Worm (Caenorhabditis elegans) whole organism, early embryonic: ENCODE data around the gene C04E6.13.

Experiments used
- B0310.2 ChIP-seq: sonication (generic microtip); optimal IDR thresholded peaks from 2 replicates; lab custom pipeline; 2016; ENCODE audit warnings: mild to moderate bottlenecking, missing genetic modification characterization, missing compliant biosample characterization
- F13C5.2 ChIP-seq: sonication (generic microtip); optimal IDR thresholded peaks from 2 replicates; lab custom pipeline; 2017; ENCODE audit warnings: mild to moderate bottlenecking, missing genetic modification characterization, inconsistent platforms, missing compliant biosample characterization
- aly-1 ChIP-seq: sonication (generic microtip); optimal IDR thresholded peaks from 2 replicates; lab custom pipeline; 2016; ENCODE audit warnings: missing genetic modification characterization, missing compliant biosample characterization
- ama-1 ChIP-seq: fragments of 150-350 bp; optimal IDR thresholded peaks from 2 replicates; lab custom pipeline; 2014
- ceh-13 ChIP-seq: fragments of 200-800 bp; sonication (Bioruptor generic); optimal IDR thresholded peaks from 2 replicates; lab custom pipeline; 2018; ENCODE audit warnings: mild to moderate bottlenecking, missing genetic modification characterization, missing compliant biosample characterization
- ceh-36 ChIP-seq: sonication (generic microtip); optimal IDR thresholded peaks from 2 replicates; lab custom pipeline; 2016; ENCODE audit warnings: missing genetic modification characterization, inconsistent platforms, missing compliant biosample characterization
- ets-7 ChIP-seq: sonication (generic microtip); optimal IDR thresholded peaks from 2 replicates; lab custom pipeline; 2016; ENCODE audit warnings: missing genotype, missing genetic modification characterization, missing compliant biosample characterization
- flt-1 ChIP-seq: fragments of 200-800 bp; sonication (Bioruptor generic); IDR thresholded peaks from 2 replicates; pipeline ENCODE4 v1.3.6; 2022; ENCODE audit warnings: missing genetic modification characterization, missing compliant biosample characterization
- hmbx-1 ChIP-seq: sonication (generic microtip); optimal IDR thresholded peaks from 2 replicates; lab custom pipeline; 2016; ENCODE audit warnings: mild to moderate bottlenecking, missing genetic modification characterization, missing compliant biosample characterization
- hmg-4 ChIP-seq: fragments of 200-800 bp; sonication (Bioruptor generic); optimal IDR thresholded peaks from 2 replicates; lab custom pipeline; 2018; ENCODE audit warnings: mild to moderate bottlenecking, missing genetic modification characterization, missing compliant biosample characterization
- hnd-1 ChIP-seq: sonication (generic microtip); optimal IDR thresholded peaks from 2 replicates; lab custom pipeline; 2016; ENCODE audit warnings: missing genetic modification characterization, missing compliant biosample characterization
- pes-1 ChIP-seq: fragments of 200-800 bp; sonication (Bioruptor generic); IDR thresholded peaks from 2 replicates; pipeline ENCODE4 v1.3.6; 2022; ENCODE audit warnings: missing genetic modification reagents, missing genetic modification characterization, missing compliant biosample characterization
- scrt-1 ChIP-seq: fragments of 200-800 bp; sonication (Bioruptor generic); IDR thresholded peaks from 2 replicates; pipeline ENCODE4 v1.3.6; 2022; ENCODE audit warnings: missing genetic modification characterization, missing compliant biosample characterization
- sea-1 ChIP-seq: fragments of 200-800 bp; sonication (Bioruptor generic); conservative IDR thresholded peaks from 2 replicates; pipeline ENCODE4 v1.3.6; 2022; ENCODE audit warnings: missing genetic modification characterization, missing compliant biosample characterization
- tbx-11 ChIP-seq: fragments of 200-800 bp; sonication (Bioruptor generic); IDR thresholded peaks from 2 replicates; pipeline ENCODE4 v1.3.6; 2022; ENCODE audit warnings: missing genetic modification characterization, missing compliant biosample characterization
- tbx-37 ChIP-seq: fragments of 200-800 bp; sonication (Bioruptor generic); conservative IDR thresholded peaks from 2 replicates; pipeline ENCODE4 v1.3.6; 2022; ENCODE audit warnings: missing genetic modification reagents, missing genetic modification characterization, missing compliant biosample characterization
- tra-4 ChIP-seq: sonication (generic microtip); optimal IDR thresholded peaks from 2 replicates; lab custom pipeline; 2017; ENCODE audit warnings: missing genetic modification characterization, missing compliant biosample characterization

C04E6.13 gene

ce11 chrV:5882429-5882828 is 30.1 kb upstream of the C04E6.13 start:
- no peak for TF ChIP-seq hmbx-1
- no peak for TF ChIP-seq ceh-13
- TF ChIP-seq ets-7, result no peak
- TF ChIP-seq ceh-36 (tag; lab: Kevin White, UChicago), result no peak
- TF ChIP-seq sea-1, result no peak
- TF ChIP-seq tra-4 (tag; lab: Kevin White, UChicago), result no peak
- TF ChIP-seq flt-1 (GFP tag; lab: Robert Waterston, UW), result no peak
- TF ChIP-seq ama-1 (lab: Kevin White, UChicago), result no peak

ce11 chrV:5883735-5884134 is 28.8 kb upstream of the C04E6.13 start, which contains the start of gene C04E6.8:
Gene C04E6.8 (minus strand): TSS chrV:5883835.
- TF ChIP-seq sea-1 (no peak), ceh-36 (tag; lab: Kevin White, UChicago) (no peak), pes-1 (GFP tag; lab: Robert Waterston, UW) (no peak), scrt-1 (GFP tag; lab: Robert Waterston, UW) (no peak)

- no peak for TF ChIP-seq sea-1
- no peak for TF ChIP-seq pes-1 (GFP tag; lab: Robert Waterston, UW)
- TF ChIP-seq hmg-4, result no peak
- TF ChIP-seq aly-1 (tag; lab: Kevin White, UChicago), result no peak
- TF ChIP-seq flt-1 (GFP tag; lab: Robert Waterston, UW), result no peak
- no peak for TF ChIP-seq F13C5.2 (tag; lab: Kevin White, UChicago)
- no peak for TF ChIP-seq tbx-11 (GFP tag; lab: Robert Waterston, UW)
- no peak for TF ChIP-seq ama-1 (lab: Kevin White, UChicago)
- no peak for TF ChIP-seq B0310.2 (tag; lab: Kevin White, UChicago)
- no peak for TF ChIP-seq scrt-1 (GFP tag; lab: Robert Waterston, UW)
- no peak for TF ChIP-seq hmbx-1
- no peak for TF ChIP-seq ceh-36 (tag; lab: Kevin White, UChicago)
- TF ChIP-seq tbx-37 (GFP tag; lab: Robert Waterston, UW), result no peak
- no peak for TF ChIP-seq ets-7
- TF ChIP-seq tra-4 (tag; lab: Kevin White, UChicago), result no peak
- no peak for TF ChIP-seq ceh-13
Measured at ce11 chrV:5888820-5889219, 23.7 kb upstream of the C04E6.13 start.

- no peak for TF ChIP-seq hmg-4
- TF ChIP-seq scrt-1 (GFP tag; lab: Robert Waterston, UW), result no peak
- no peak for TF ChIP-seq flt-1 (GFP tag; lab: Robert Waterston, UW)
- no peak for TF ChIP-seq ceh-36 (tag; lab: Kevin White, UChicago)
- TF ChIP-seq aly-1 (tag; lab: Kevin White, UChicago), result no peak
- no peak for TF ChIP-seq ets-7
- no peak for TF ChIP-seq hnd-1 (tag; lab: Kevin White, UChicago)
- TF ChIP-seq tbx-11 (GFP tag; lab: Robert Waterston, UW), result no peak
- no peak for TF ChIP-seq tbx-37 (GFP tag; lab: Robert Waterston, UW)
- no peak for TF ChIP-seq hmbx-1
Measured at ce11 chrV:5891204-5891603, 21.3 kb upstream of the C04E6.13 start.

ce11 chrV:5893015-5893414 is 19.5 kb upstream of the C04E6.13 start, which contains the start of gene C04E6.7:
Gene C04E6.7 (plus strand): TSS chrV:5893315.
- TF ChIP-seq sea-1 (no peak), tra-4 (tag; lab: Kevin White, UChicago) (no peak), scrt-1 (GFP tag; lab: Robert Waterston, UW) (no peak), hnd-1 (tag; lab: Kevin White, UChicago) (no peak), ceh-13 (no peak), ets-7 (no peak), hmg-4 (no peak), flt-1 (GFP tag; lab: Robert Waterston, UW) (no peak), F13C5.2 (tag; lab: Kevin White, UChicago) (no peak), hmbx-1 (no peak), ceh-36 (tag; lab: Kevin White, UChicago) (no peak), B0310.2 (tag; lab: Kevin White, UChicago) (no peak), ama-1 (lab: Kevin White, UChicago) (no peak), tbx-11 (GFP tag; lab: Robert Waterston, UW) (no peak), pes-1 (GFP tag; lab: Robert Waterston, UW) (no peak), aly-1 (tag; lab: Kevin White, UChicago) (no peak), tbx-37 (GFP tag; lab: Robert Waterston, UW) (no peak)

- TF ChIP-seq F13C5.2 (tag; lab: Kevin White, UChicago) (no peak), tbx-11 (GFP tag; lab: Robert Waterston, UW) (no peak), tbx-37 (GFP tag; lab: Robert Waterston, UW) (no peak), ceh-13 (no peak), ama-1 (lab: Kevin White, UChicago) (no peak), hmg-4 (no peak), pes-1 (GFP tag; lab: Robert Waterston, UW) (no peak), B0310.2 (tag; lab: Kevin White, UChicago) (no peak), sea-1 (no peak), hnd-1 (tag; lab: Kevin White, UChicago) (no peak), ets-7 (no peak), flt-1 (GFP tag; lab: Robert Waterston, UW) (no peak), ceh-36 (tag; lab: Kevin White, UChicago) (no peak), aly-1 (tag; lab: Kevin White, UChicago) (no peak), scrt-1 (GFP tag; lab: Robert Waterston, UW) (no peak), tra-4 (tag; lab: Kevin White, UChicago) (no peak), hmbx-1 (no peak)
Measured at ce11 chrV:5895021-5895420, 17.5 kb upstream of the C04E6.13 start, which contains the start of gene grd-9. Gene grd-9 (plus strand): TSS chrV:5895321.

ce11 chrV:5899940-5900339 is 12.6 kb upstream of the C04E6.13 start, which contains the start of gene srd-16:
Gene srd-16 (minus strand): TSS chrV:5900040.
- TF ChIP-seq ceh-13, result no peak
- no peak for TF ChIP-seq tbx-37 (GFP tag; lab: Robert Waterston, UW)
- no peak for TF ChIP-seq F13C5.2 (tag; lab: Kevin White, UChicago)
- TF ChIP-seq tbx-11 (GFP tag; lab: Robert Waterston, UW), result no peak
- no peak for TF ChIP-seq scrt-1 (GFP tag; lab: Robert Waterston, UW)
- TF ChIP-seq hmg-4, result no peak
- no peak for TF ChIP-seq tra-4 (tag; lab: Kevin White, UChicago)
- TF ChIP-seq hmbx-1, result no peak
- no peak for TF ChIP-seq ets-7
- no peak for TF ChIP-seq hnd-1 (tag; lab: Kevin White, UChicago)
- TF ChIP-seq aly-1 (tag; lab: Kevin White, UChicago), result no peak
- TF ChIP-seq ama-1 (lab: Kevin White, UChicago), result no peak
- TF ChIP-seq B0310.2 (tag; lab: Kevin White, UChicago), result no peak
- no peak for TF ChIP-seq flt-1 (GFP tag; lab: Robert Waterston, UW)
- no peak for TF ChIP-seq ceh-36 (tag; lab: Kevin White, UChicago)
- no peak for TF ChIP-seq sea-1
